Worm (Caenorhabditis elegans): Measurements from ENCODE around the gene F07H5.10.
A peak's percentile ranks its signal among the peaks of the same experiment; 100 is the strongest.

Gene F07H5.10

DNA sequence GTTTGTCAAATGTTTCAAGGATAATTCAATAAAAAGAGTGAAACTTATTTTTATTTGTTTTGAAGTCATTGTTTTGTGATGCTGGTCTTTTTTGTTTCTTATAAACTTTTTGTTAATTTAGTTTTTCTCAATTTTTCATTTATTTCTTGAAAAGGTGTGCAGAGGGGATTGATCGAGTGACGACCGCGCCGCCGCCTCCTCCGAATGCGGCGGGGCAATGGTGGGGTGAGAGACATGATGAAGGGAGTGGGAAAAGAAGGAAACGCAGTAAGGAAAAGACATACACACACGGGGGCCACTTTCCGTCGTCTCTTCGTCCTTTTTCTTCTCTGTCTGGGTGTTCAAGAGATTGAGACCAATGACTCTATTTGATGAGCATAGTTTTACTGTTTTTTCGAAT, 39.0 kb downstream of the F07H5.10 start (continued):
- TF ChIP-seq nhr-237 (tag; optimal IDR thresholded peaks at IDR 0.05) (no peak), nhr-76 (tag; optimal IDR thresholded peaks at IDR 0.05) (no peak), pag-3 (tag; optimal IDR thresholded peaks at IDR 0.05; ENCODE audit: borderline replicate concordance, insufficient read depth) (no peak), C04F5.9 (tag; optimal IDR thresholded peaks at IDR 0.05) (no peak), egl-27 (tag; optimal IDR thresholded peaks at IDR 0.05) (no peak), fos-1 (tag; optimal IDR thresholded peaks at IDR 0.05) (no peak), dpl-1 (GFP tag; optimal IDR thresholded peaks at IDR 0.05) (peak in 1 of 3 experiments; percentile 4), nhr-84 (tag; optimal IDR thresholded peaks at IDR 0.05) (no peak), lin-39 (tag; optimal IDR thresholded peaks at IDR 0.05) (no peak), unc-30 (tag; optimal IDR thresholded peaks at IDR 0.05) (no peak), nhr-71 (tag; optimal IDR thresholded peaks at IDR 0.05) (no peak), snu-23 (GFP tag; optimal IDR thresholded peaks at IDR 0.05) (peak; percentile 31), sptf-1 (tag; optimal IDR thresholded peaks at IDR 0.05) (no peak), unc-62 (GFP tag; optimal IDR thresholded peaks at IDR 0.05) (no peak), dsc-1 (tag; optimal IDR thresholded peaks at IDR 0.05) (no peak), hlh-17 (GFP tag; optimal IDR thresholded peaks at IDR 0.05; ENCODE audit: borderline replicate concordance) (no peak), nhr-20 (tag; optimal IDR thresholded peaks at IDR 0.05) (peak; percentile 12), efl-3 (GFP tag; optimal IDR thresholded peaks at IDR 0.05) (no peak), lsy-2 (tag; optimal IDR thresholded peaks at IDR 0.05) (peak in 1 of 2 experiments; percentile 36), F16B12.6 (tag; optimal IDR thresholded peaks at IDR 0.05) (peak; percentile 18), ceh-88 (GFP tag; IDR thresholded peaks at IDR 0.05) (no peak), mef-2 (tag; optimal IDR thresholded peaks at IDR 0.05) (no peak), nhr-19 (GFP tag; conservative IDR thresholded peaks at IDR 0.05) (no peak), elt-2 (tag; optimal IDR thresholded peaks at IDR 0.05) (no peak), lin-14 (GFP tag; optimal IDR thresholded peaks at IDR 0.05) (peak; percentile 60), efl-1 (optimal IDR thresholded peaks at IDR 0.05) (peak in 1 of 2 experiments; percentile 15), efl-1 (GFP tag; optimal IDR thresholded peaks at IDR 0.05 in 1 of 2) (peak in 1 of 2 experiments; percentile 57)

DNA sequence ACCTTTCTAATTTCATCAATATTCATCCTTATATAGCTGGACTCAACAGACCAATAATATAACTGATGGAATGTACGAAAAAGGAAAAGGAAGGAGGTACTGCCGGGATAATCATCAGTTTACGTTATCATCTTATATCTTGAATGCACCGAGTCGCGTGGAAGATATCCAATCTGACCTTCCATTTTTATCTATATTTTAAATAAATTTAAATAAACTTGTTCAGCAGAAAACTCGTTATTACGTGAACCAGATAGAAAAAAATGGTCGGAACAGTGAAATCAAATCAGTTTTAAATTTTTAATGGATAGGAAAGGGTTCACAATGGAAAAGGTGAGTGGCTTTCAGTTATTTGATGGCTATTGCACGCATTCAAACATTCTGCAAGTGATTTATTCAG, 41.5 kb downstream of the F07H5.10 start, which contains the start of gene pah-1:
Gene pah-1 (minus strand): TSS at position 101 of the 400 bp plus-strand sequence.
- no peak for TF ChIP-seq pag-3 (tag; optimal IDR thresholded peaks at IDR 0.05; ENCODE audit: borderline replicate concordance, insufficient read depth)
- TF ChIP-seq irx-1 (tag; optimal IDR thresholded peaks at IDR 0.05): no peak
- no peak for TF ChIP-seq lin-35 (GFP tag; optimal IDR thresholded peaks at IDR 0.05)
- no peak for TF ChIP-seq pqm-1 (tag; optimal IDR thresholded peaks at IDR 0.05)
- TF ChIP-seq mef-2 (tag; optimal IDR thresholded peaks at IDR 0.05): no peak
- TF ChIP-seq fkh-8 (tag; optimal IDR thresholded peaks at IDR 0.05): no peak
- TF ChIP-seq lin-39 (tag; optimal IDR thresholded peaks at IDR 0.05): no peak
- TF ChIP-seq egl-13 (tag; optimal IDR thresholded peaks at IDR 0.05): no peak
- no peak for TF ChIP-seq nhr-84 (tag; optimal IDR thresholded peaks at IDR 0.05)
- no peak for TF ChIP-seq swsn-7 (tag; optimal IDR thresholded peaks at IDR 0.05)
- no peak for TF ChIP-seq grh-1 (GFP tag; IDR thresholded peaks at IDR 0.05)
- TF ChIP-seq isw-1 (GFP tag; IDR thresholded peaks at IDR 0.05): no peak

ce11 chrII:8766475-8766874, 41.9 kb downstream of the F07H5.10 start, which contains the start of the genes nsph-1.1 and K08F8.15:
TSS of gene nsph-1.1 (plus strand) at chrII:8766775.
TSS of gene K08F8.15 (plus strand) at chrII:8766809.
- no peak for TF ChIP-seq nhr-12 (tag; optimal IDR thresholded peaks at IDR 0.05)
- no peak for TF ChIP-seq vab-15 (tag; optimal IDR thresholded peaks at IDR 0.05)
- TF ChIP-seq blmp-1 (tag; optimal IDR thresholded peaks at IDR 0.05): no peak
- TF ChIP-seq alr-1 (tag; optimal IDR thresholded peaks at IDR 0.05; ENCODE audit: borderline replicate concordance): no peak
- TF ChIP-seq elt-2 (tag; optimal IDR thresholded peaks at IDR 0.05): no peak
- no peak for TF ChIP-seq grh-1 (GFP tag; IDR thresholded peaks at IDR 0.05)
- no peak for TF ChIP-seq nhr-20 (tag; optimal IDR thresholded peaks at IDR 0.05)
- no peak for TF ChIP-seq C16A3.4 (tag; optimal IDR thresholded peaks at IDR 0.05)
- TF ChIP-seq lin-39 (tag; optimal IDR thresholded peaks at IDR 0.05): no peak
- TF ChIP-seq mef-2 (tag; optimal IDR thresholded peaks at IDR 0.05): no peak
- TF ChIP-seq F16B12.6 (tag; optimal IDR thresholded peaks at IDR 0.05): no peak
- no peak for TF ChIP-seq lin-15B (tag; optimal IDR thresholded peaks at IDR 0.05)
- TF ChIP-seq nhr-84 (tag; optimal IDR thresholded peaks at IDR 0.05): no peak
- TF ChIP-seq ceh-8 (GFP tag; optimal IDR thresholded peaks at IDR 0.05): no peak
- no peak for TF ChIP-seq aha-1 (tag; optimal IDR thresholded peaks at IDR 0.05)
- no peak for TF ChIP-seq unc-98 (GFP tag; IDR thresholded peaks at IDR 0.05)
- no peak for TF ChIP-seq fkh-8 (tag; optimal IDR thresholded peaks at IDR 0.05)
- no peak for TF ChIP-seq ceh-63 (GFP tag; optimal IDR thresholded peaks at IDR 0.05)
